Worm (Caenorhabditis elegans) whole organism, young adult: ENCODE results near the gene srbc-56.

ENCODE experiments used
- B0035.1 ChIP-seq: sonication (generic microtip); optimal IDR thresholded peaks from 2 replicates; lab custom pipeline; 2016; ENCODE audit warnings: missing genetic modification characterization, mild to moderate bottlenecking, missing compliant biosample characterization, missing genotype, missing genetic modification reagents
- D2030.7 ChIP-seq: fragments of 200-800 bp; sonication (Bioruptor generic); IDR thresholded peaks from 2 replicates; pipeline ENCODE4 v1.3.6; 2022; ENCODE audit warnings: missing genetic modification reagents, missing genetic modification characterization, missing compliant biosample characterization
- F52B5.7 ChIP-seq: sonication (generic microtip); optimal IDR thresholded peaks from 2 replicates; lab custom pipeline; 2016; ENCODE audit warnings: mild to moderate bottlenecking, missing genetic modification characterization, missing compliant biosample characterization
- dpl-1 ChIP-seq: fragments of 150-350 bp; optimal IDR thresholded peaks from 2 replicates; lab custom pipeline; 2014; ENCODE audit warnings: missing biosample characterization, missing genetic modification reagents, missing genetic modification characterization
- egl-44 ChIP-seq: fragments of 200-800 bp; sonication (Bioruptor generic); IDR thresholded peaks from 2 replicates; pipeline ENCODE4 v1.3.6; 2022; ENCODE audit warnings: missing genetic modification reagents, missing genetic modification characterization, missing compliant biosample characterization
- ekl-4 ChIP-seq: fragments of 200-800 bp; sonication (Bioruptor generic); IDR thresholded peaks from 2 replicates; pipeline ENCODE4 v1.3.6; 2022; ENCODE audit warnings: missing genetic modification reagents, missing genetic modification characterization, missing compliant biosample characterization
- gei-17 ChIP-seq: fragments of 200-800 bp; sonication (Bioruptor generic); optimal IDR thresholded peaks from 2 replicates; lab custom pipeline; 2018; ENCODE audit warnings: mild to moderate bottlenecking, missing genetic modification characterization, missing compliant biosample characterization
- madf-6 ChIP-seq: fragments of 200-800 bp; sonication (Bioruptor generic); IDR thresholded peaks from 2 replicates; pipeline ENCODE4 v1.3.6; 2022; ENCODE audit warnings: missing genetic modification reagents, missing genetic modification characterization, missing compliant biosample characterization
- mxl-1 ChIP-seq: sonication (generic microtip); optimal IDR thresholded peaks from 2 replicates; lab custom pipeline; 2016; ENCODE audit warnings: missing genetic modification characterization, missing compliant biosample characterization
- pbrm-1 ChIP-seq: fragments of 200-800 bp; sonication (Bioruptor generic); IDR thresholded peaks from 2 replicates; pipeline ENCODE4 v1.3.6; 2022; ENCODE audit warnings: missing genetic modification reagents, missing genetic modification characterization, missing compliant biosample characterization
- rcor-1 ChIP-seq: fragments of 200-800 bp; sonication (Bioruptor generic); IDR thresholded peaks from 2 replicates; pipeline ENCODE4 v1.3.6; 2022; ENCODE audit warnings: missing genetic modification reagents, missing genetic modification characterization, missing compliant biosample characterization
- sea-2 ChIP-seq: fragments of 200-800 bp; sonication (Bioruptor generic); IDR thresholded peaks from 2 replicates; pipeline ENCODE4 v1.3.6; 2022; ENCODE audit warnings: missing genetic modification characterization, missing compliant biosample characterization
- snpc-4 ChIP-seq, 5 experiments: fragments of 150-350 bp in 1 of 5; sonication (generic microtip) in 4 of 5; optimal IDR thresholded peaks; 2 replicates each; lab custom pipeline; 2014 to 2018; ENCODE audit warnings: missing genetic modification characterization in 5 of 5, missing biosample characterization in 3 of 5, antibody characterized with exemption in 2 of 5, mild to moderate bottlenecking in 2 of 5, missing compliant biosample characterization in 2 of 5, missing genotype in 2 of 5, moderate library complexity in 2 of 5, missing genetic modification reagents in 1 of 5
- tbx-9 ChIP-seq: sonication (generic microtip); optimal IDR thresholded peaks from 2 replicates; lab custom pipeline; 2016; ENCODE audit warnings: borderline replicate concordance, missing genetic modification characterization, inconsistent platforms, missing compliant biosample characterization

ce11 chrV:15833622-15834021 is 2.1 kb upstream of the srbc-56 start, which contains the start of gene srbc-54:
- TF ChIP-seq snpc-4 (GFP tag; optimal IDR thresholded peaks at IDR 0.05; lab: Kevin White, UChicago) (no peak), snpc-4 (tag; optimal IDR thresholded peaks at IDR 0.05; lab: Kevin White, UChicago) (no peak), rcor-1 (no peak), mxl-1 (tag; lab: Kevin White, UChicago) (no peak), dpl-1 (GFP tag; lab: Kevin White, UChicago) (no peak), sea-2 (GFP tag; lab: Robert Waterston, UW) (no peak), egl-44 (GFP tag; lab: Robert Waterston, UW) (no peak), tbx-9 (tag; lab: Kevin White, UChicago) (no peak), F52B5.7 (tag; lab: Kevin White, UChicago) (no peak), gei-17 (GFP tag; lab: Kevin White, UChicago) (no peak), B0035.1 (tag; lab: Kevin White, UChicago) (no peak), madf-6 (GFP tag; lab: Robert Waterston, UW) (no peak), ekl-4 (GFP tag; lab: Robert Waterston, UW) (no peak), D2030.7 (GFP tag; lab: Robert Waterston, UW) (no peak), pbrm-1 (GFP tag; lab: Robert Waterston, UW) (no peak)
